Fruit fly (Drosophila melanogaster): ENCODE measurements around the gene porin.

The porin gene

dm6 chr2L:10850320-10850990 lies at the start of gene porin (continued):
- peak; percentile 34 for TF ChIP-seq CG12391 (tag; optimal IDR thresholded peaks at IDR 0.05)
- no peak for TF ChIP-seq H2.0 (GFP tag; IDR thresholded peaks at IDR 0.05)
- TF ChIP-seq gcm2 (GFP tag; optimal IDR thresholded peaks at IDR 0.05), result no peak
- TF ChIP-seq ERR (GFP tag; optimal IDR thresholded peaks at IDR 0.05), result no peak
- peak; percentile 23; the same call in 1 of the 2 replicates for TF ChIP-seq sob (GFP tag; IDR thresholded peaks at IDR 0.05)
- no peak for TF ChIP-seq fd64A (GFP tag; optimal IDR thresholded peaks at IDR 0.05)
- TF ChIP-seq CG4854 (GFP tag; optimal IDR thresholded peaks at IDR 0.05), result peak; percentile 29
- peak; percentile 10 for TF ChIP-seq CG12299 (tag; optimal IDR thresholded peaks at IDR 0.05)
- TF ChIP-seq CG8290 (GFP tag; optimal IDR thresholded peaks at IDR 0.05), result no peak
- peak in 1 of 2 experiments; percentile 37 for TF ChIP-seq CG8290 (tag; optimal IDR thresholded peaks at IDR 0.05)
- TF ChIP-seq ranshi (GFP tag; IDR thresholded peaks at IDR 0.05), result no peak
- peak; percentile 87 for TF ChIP-seq exex (tag; optimal IDR thresholded peaks at IDR 0.05)
- no peak for TF ChIP-seq ac (GFP tag; optimal IDR thresholded peaks at IDR 0.05)
- no peak for TF ChIP-seq CG10274 (GFP tag; optimal IDR thresholded peaks at IDR 0.05)
- no peak for TF ChIP-seq ken (GFP tag; IDR thresholded peaks at IDR 0.05)
- no peak for TF ChIP-seq Rx (GFP tag; IDR thresholded peaks at IDR 0.05)
- no peak for TF ChIP-seq sd (tag; optimal IDR thresholded peaks at IDR 0.05)
- no peak; the same call in 2 of the 3 replicates for TF ChIP-seq B-H1 (GFP tag; IDR thresholded peaks at IDR 0.05)
- TF ChIP-seq CG12769 (tag; optimal IDR thresholded peaks at IDR 0.05), result no peak
- TF ChIP-seq sr (GFP tag; IDR thresholded peaks at IDR 0.05), result no peak
- no peak for TF ChIP-seq cato (GFP tag; optimal IDR thresholded peaks at IDR 0.05; ENCODE audit: borderline replicate concordance)
- TF ChIP-seq wek (GFP tag; optimal IDR thresholded peaks at IDR 0.05), result no peak
- peak in 1 of 2 experiments; percentile 6 for TF ChIP-seq dpn (GFP tag; optimal IDR thresholded peaks at IDR 0.05)
- TF ChIP-seq pan (optimal IDR thresholded peaks at IDR 0.05), result no peak
- no peak for TF ChIP-seq pan (GFP tag; optimal IDR thresholded peaks at IDR 0.05 in 1 of 2, IDR thresholded peaks at IDR 0.05 in 1 of 2)
- no peak for TF ChIP-seq Usf (GFP tag; optimal IDR thresholded peaks at IDR 0.05)
- 0 out of 2 replicates have a peak, but pooled peaks have one; percentile 17 for TF ChIP-seq Scr (GFP tag; IDR thresholded peaks at IDR 0.05; ENCODE audit: partially characterized antibody)
- no peak for TF ChIP-seq CG3838 (GFP tag; optimal IDR thresholded peaks at IDR 0.05)
- no peak for TF ChIP-seq Dip3 (GFP tag; optimal IDR thresholded peaks at IDR 0.05)
- no peak for TF ChIP-seq CG10462 (GFP tag; optimal IDR thresholded peaks at IDR 0.05)
- no peak for TF ChIP-seq PHDP (tag; optimal IDR thresholded peaks at IDR 0.05)
- no peak for TF ChIP-seq CG12942 (GFP tag; optimal IDR thresholded peaks at IDR 0.05)
- peak; percentile 49 for TF ChIP-seq CG17829 (tag; optimal IDR thresholded peaks at IDR 0.05)
- peak; percentile 21 for TF ChIP-seq CG7745 (tag; optimal IDR thresholded peaks at IDR 0.05)
- TF ChIP-seq CG5953 (GFP tag; IDR thresholded peaks at IDR 0.05), result no peak
- no peak for TF ChIP-seq vfl (GFP tag; optimal IDR thresholded peaks at IDR 0.05)
- no peak for TF ChIP-seq CG13123 (GFP tag; optimal IDR thresholded peaks at IDR 0.05)
- no peak for TF ChIP-seq CG6175 (GFP tag; IDR thresholded peaks at IDR 0.05)
- no peak for TF ChIP-seq CkIIα-i1 (GFP tag; IDR thresholded peaks at IDR 0.05)
- peak; percentile 1 for TF ChIP-seq gsb-n (tag; optimal IDR thresholded peaks at IDR 0.05)
- TF ChIP-seq gem (tag; optimal IDR thresholded peaks at IDR 0.05), result no peak
- no peak for TF ChIP-seq CG10321 (GFP tag; IDR thresholded peaks at IDR 0.05)
- TF ChIP-seq tup (GFP tag; optimal IDR thresholded peaks at IDR 0.05), result no peak
- peak; percentile 84 for TF ChIP-seq Lhr (GFP tag; optimal IDR thresholded peaks at IDR 0.05)
- no peak for TF ChIP-seq ro (GFP tag; IDR thresholded peaks at IDR 0.05)
- peak; percentile 46 for TF ChIP-seq BEAF-32 (GFP tag; optimal IDR thresholded peaks at IDR 0.05)
- no peak for TF ChIP-seq CG9817 (tag; optimal IDR thresholded peaks at IDR 0.05)
- TF ChIP-seq Hmr (GFP tag; optimal IDR thresholded peaks at IDR 0.05), result peak; percentile 62
- TF ChIP-seq Jarid2 (GFP tag; optimal IDR thresholded peaks at IDR 0.05), result peak; percentile 60
- TF ChIP-seq CG10147 (GFP tag; optimal IDR thresholded peaks at IDR 0.05), result peak; percentile 6

Measured in whole organism, embryonic.